Fruit fly (Drosophila melanogaster) whole organism, embryonic: ENCODE results near the gene Ugt316A1.

ENCODE experiments used
- ATbp ChIP-seq: fragments of 200-800 bp; sonication (Bioruptor generic); optimal IDR thresholded peaks from 2 replicates; lab custom pipeline; 2017; ENCODE audit warnings: missing biosample characterization, mild to moderate bottlenecking, missing genetic modification characterization, missing genetic modification reagents
- Antp ChIP-seq: fragments of 200-800 bp; sonication (Bioruptor generic); optimal IDR thresholded peaks from 3 replicates; lab custom pipeline; 2016; ENCODE audit warnings: missing biosample characterization, missing genetic modification characterization
- Atf3 ChIP-seq: fragments of 200-800 bp; sonication (Bioruptor generic); optimal IDR thresholded peaks from 3 replicates; lab custom pipeline; 2016; ENCODE audit warnings: missing biosample characterization, missing genetic modification characterization
- Bgb ChIP-seq: fragments of 200-800 bp; sonication (Bioruptor generic); IDR thresholded peaks from 2 replicates; pipeline ENCODE4 v1.3.6; 2022; ENCODE audit warnings: missing biosample characterization, missing genetic modification characterization; ENCODE audit not compliant: partially characterized antibody
- CG11085 ChIP-seq: fragments of 200-800 bp; sonication (Bioruptor generic); IDR thresholded peaks from 2 replicates; pipeline ENCODE4 v1.3.6; 2022; ENCODE audit warnings: missing biosample characterization, missing genetic modification characterization
- CG11504 ChIP-seq: fragments of 200-800 bp; sonication (Bioruptor generic); optimal IDR thresholded peaks from 3 replicates; lab custom pipeline; 2019; ENCODE audit warnings: missing biosample characterization, mild to moderate bottlenecking, missing genetic modification characterization, moderate library complexity
- CG11560 ChIP-seq: fragments of 200-800 bp; sonication (Bioruptor generic); IDR thresholded peaks from 3 replicates; pipeline ENCODE4 v1.3.6; 2022; ENCODE audit warnings: missing biosample characterization, missing genetic modification characterization
- CG11695 ChIP-seq: fragments of 200-800 bp; sonication (Bioruptor generic); IDR thresholded peaks from 3 replicates; pipeline ENCODE4 v1.3.6; 2022; ENCODE audit warnings: missing biosample characterization, missing genetic modification characterization
- CG13775 ChIP-seq: fragments of 200-800 bp; sonication (Bioruptor generic); optimal IDR thresholded peaks from 3 replicates; lab custom pipeline; 2017; ENCODE audit warnings: missing biosample characterization, mild to moderate bottlenecking, missing genetic modification characterization
- CG1529 ChIP-seq: fragments of 200-800 bp; sonication (Bioruptor generic); optimal IDR thresholded peaks from 3 replicates; lab custom pipeline; 2018; ENCODE audit warnings: missing biosample characterization, missing genetic modification characterization
- CG17385 ChIP-seq: fragments of 200-800 bp; sonication (Bioruptor generic); optimal IDR thresholded peaks from 3 replicates; lab custom pipeline; 2018; ENCODE audit warnings: missing biosample characterization, mild to moderate bottlenecking, missing genetic modification characterization
- CG17802 ChIP-seq: fragments of 200-800 bp; sonication (Bioruptor generic); optimal IDR thresholded peaks from 2 replicates; lab custom pipeline; 2018; ENCODE audit warnings: missing biosample characterization, mild to moderate bottlenecking, missing genetic modification characterization, moderate library complexity
- CG2199 ChIP-seq: fragments of 200-800 bp; sonication (Bioruptor generic); IDR thresholded peaks from 3 replicates; pipeline ENCODE4 v1.3.6; 2022; ENCODE audit warnings: missing biosample characterization, missing genetic modification characterization
- CG30020 ChIP-seq: fragments of 200-800 bp; optimal IDR thresholded peaks from 2 replicates; lab custom pipeline; 2019; ENCODE audit warnings: missing biosample characterization, mild to moderate bottlenecking, missing genetic modification characterization, moderate library complexity
- CG34376 ChIP-seq: fragments of 200-800 bp; sonication (Bioruptor generic); optimal IDR thresholded peaks from 2 replicates; lab custom pipeline; 2018; ENCODE audit warnings: missing biosample characterization, mild to moderate bottlenecking, missing genetic modification characterization
- CG3995 ChIP-seq: fragments of 200-800 bp; sonication (Bioruptor generic); optimal IDR thresholded peaks from 3 replicates; lab custom pipeline; 2016; ENCODE audit warnings: missing biosample characterization, missing genetic modification characterization
- CG4328 ChIP-seq: fragments of 200-800 bp; sonication (Bioruptor generic); optimal IDR thresholded peaks from 3 replicates; lab custom pipeline; 2017; ENCODE audit warnings: missing biosample characterization, missing genetic modification reagents, missing genetic modification characterization
- CG7928 ChIP-seq: fragments of 200-800 bp; sonication (Bioruptor generic); optimal IDR thresholded peaks from 2 replicates; lab custom pipeline; 2017; ENCODE audit warnings: missing biosample characterization, mild to moderate bottlenecking, missing genetic modification characterization
- CG9437 ChIP-seq: fragments of 200-800 bp; sonication (Bioruptor generic); optimal IDR thresholded peaks from 2 replicates; lab custom pipeline; 2018; ENCODE audit warnings: missing biosample characterization, mild to moderate bottlenecking, missing genetic modification characterization
- Dbx ChIP-seq: fragments of 200-800 bp; sonication (Bioruptor generic); IDR thresholded peaks from 3 replicates; pipeline ENCODE4 v1.3.6; 2022; ENCODE audit warnings: missing biosample characterization, missing genetic modification characterization
- Drgx ChIP-seq: fragments of 200-800 bp; sonication (Bioruptor generic); IDR thresholded peaks from 2 replicates; pipeline ENCODE4 v1.3.6; 2022; ENCODE audit warnings: missing biosample characterization, missing genetic modification characterization
- GATAe ChIP-seq: fragments of 200-800 bp; sonication (Bioruptor generic); conservative IDR thresholded peaks from 2 replicates; pipeline ENCODE4 v1.3.6; 2022; ENCODE audit warnings: missing biosample characterization, missing genetic modification characterization
- Hmr ChIP-seq: fragments of 200-800 bp; sonication (Bioruptor generic); optimal IDR thresholded peaks from 3 replicates; lab custom pipeline; 2017; ENCODE audit warnings: mild to moderate bottlenecking, missing biosample characterization, missing genetic modification reagents, missing genetic modification characterization
- Jarid2 ChIP-seq: fragments of 200-800 bp; sonication (Bioruptor generic); optimal IDR thresholded peaks from 3 replicates; lab custom pipeline; 2017; ENCODE audit warnings: mild to moderate bottlenecking, missing biosample characterization, missing genetic modification reagents, missing genetic modification characterization
- Pdp1 ChIP-seq, 2 experiments: fragments of 200-800 bp; sonication (Bioruptor generic); optimal IDR thresholded peaks; 3 replicates each; lab custom pipeline; 2016; ENCODE audit warnings: missing biosample characterization in 2 of 2, missing genetic modification characterization in 2 of 2, mild to moderate bottlenecking in 1 of 2, moderate library complexity in 1 of 2
- bsh ChIP-seq, 2 experiments: fragments of 200-800 bp; sonication (Bioruptor generic); optimal IDR thresholded peaks; 2 replicates each; lab custom pipeline; 2017 to 2018; ENCODE audit warnings: mild to moderate bottlenecking in 2 of 2, missing biosample characterization in 2 of 2, missing genetic modification characterization in 2 of 2, moderate library complexity in 1 of 2
- crc ChIP-seq: fragments of 200-800 bp; sonication (Bioruptor generic); optimal IDR thresholded peaks from 2 replicates; lab custom pipeline; 2016; ENCODE audit warnings: missing biosample characterization, missing genetic modification characterization
- gce ChIP-seq: fragments of 200-800 bp; sonication (Bioruptor generic); IDR thresholded peaks from 3 replicates; pipeline ENCODE4 v1.3.6; 2022; ENCODE audit warnings: missing biosample characterization, missing genetic modification characterization
- hb ChIP-seq: fragments of 200-800 bp; sonication (Bioruptor generic); IDR thresholded peaks from 3 replicates; pipeline ENCODE4 v1.3.6; 2022; ENCODE audit warnings: missing biosample characterization, missing genetic modification characterization; ENCODE audit not compliant: partially characterized antibody
- insv ChIP-seq, 2 experiments: fragments of 200-800 bp; sonication (Bioruptor generic); optimal IDR thresholded peaks; 3 replicates each; lab custom pipeline; 2016 to 2018; ENCODE audit warnings: missing biosample characterization in 2 of 2, missing genetic modification characterization in 2 of 2
- pnt ChIP-seq: fragments of 200-800 bp; sonication (Bioruptor generic); optimal IDR thresholded peaks from 3 replicates; lab custom pipeline; 2016; ENCODE audit warnings: missing biosample characterization, missing genetic modification characterization
- prd ChIP-seq, 3 experiments: fragments of >200 bp in 2 of 3; fragments of 200-800 bp in 1 of 3; sonication (Bioruptor generic) in 1 of 3; optimal IDR thresholded peaks in 2 of 3; IDR thresholded peaks in 1 of 3; 2 replicates in 2 of 3; 3 replicates in 1 of 3; pipeline versions ENCODE4 v1.3.6 to Lab custom; 2017 to 2022; ENCODE audit warnings: missing biosample characterization in 1 of 3, missing genetic modification characterization in 1 of 3
- pros ChIP-seq: fragments of 200-800 bp; sonication (Bioruptor generic); optimal IDR thresholded peaks from 3 replicates; lab custom pipeline; 2019; ENCODE audit warnings: missing biosample characterization, mild to moderate bottlenecking, missing genetic modification characterization, moderate library complexity
- ro ChIP-seq: fragments of 200-800 bp; sonication (Bioruptor generic); IDR thresholded peaks from 2 replicates; pipeline ENCODE4 v1.3.6; 2022; ENCODE audit warnings: missing biosample characterization, missing genetic modification characterization
- sisA ChIP-seq: fragments of 200-800 bp; sonication (Bioruptor generic); IDR thresholded peaks from 2 replicates; pipeline ENCODE4 v1.3.6; 2022; ENCODE audit warnings: missing biosample characterization, missing genetic modification characterization
- so ChIP-seq: fragments of 200-800 bp; sonication (Bioruptor generic); IDR thresholded peaks from 3 replicates; pipeline ENCODE4 v1.3.6; 2022; ENCODE audit warnings: missing biosample characterization, missing genetic modification characterization
- tap ChIP-seq: fragments of 200-800 bp; optimal IDR thresholded peaks from 3 replicates; lab custom pipeline; 2019; ENCODE audit warnings: missing biosample characterization, mild to moderate bottlenecking, missing genetic modification characterization, moderate library complexity
- tna ChIP-seq: fragments of 200-800 bp; sonication (Bioruptor generic); IDR thresholded peaks from 2 replicates; pipeline ENCODE4 v1.3.6; 2022; ENCODE audit warnings: missing biosample characterization, missing genetic modification characterization; ENCODE audit not compliant: partially characterized antibody

Ugt316A1 gene

dm6 chr3L:19063410-19063752 lies 765 bp upstream of the Ugt316A1 start:
- 0 out of 3 replicates have a peak, but pooled peaks have one; percentile 55 for TF ChIP-seq so (GFP tag; lab: Robert Waterston, UW)
- TF ChIP-seq CG11695 (GFP tag; lab: Robert Waterston, UW) = 0 out of 3 replicates have a peak, but pooled peaks have one; percentile 24
- no peak for TF ChIP-seq tna (GFP tag; lab: Robert Waterston, UW)
- TF ChIP-seq tap (tag; lab: Kevin White, UChicago) = no peak
- peak in 1 of 2 experiments; percentile 94 for TF ChIP-seq Pdp1 (GFP tag; optimal IDR thresholded peaks at IDR 0.05; lab: Kevin White, UChicago)
- TF ChIP-seq pros (GFP tag; lab: Kevin White, UChicago) = no peak
- TF ChIP-seq CG30020 (tag; lab: Kevin White, UChicago) = no peak
- peak; percentile 84 for TF ChIP-seq CG17385 (GFP tag; lab: Kevin White, UChicago)
- peak; percentile 14 for TF ChIP-seq CG7928 (GFP tag; lab: Kevin White, UChicago)
- peak; percentile 27; the same call in 1 of the 2 replicates for TF ChIP-seq Drgx (GFP tag; lab: Robert Waterston, UW)
- TF ChIP-seq insv (GFP tag; optimal IDR thresholded peaks at IDR 0.05; lab: Kevin White, UChicago) = peak in 1 of 2 experiments; percentile 75
- no peak for TF ChIP-seq CG11504 (tag; lab: Kevin White, UChicago)
- TF ChIP-seq Hmr (GFP tag; lab: Kevin White, UChicago) = no peak
- TF ChIP-seq Bgb = 0 out of 2 replicates have a peak, but pooled peaks have one; percentile 12
- TF ChIP-seq ro (GFP tag; lab: Robert Waterston, UW) = no peak
- no peak for TF ChIP-seq CG3995 (GFP tag; lab: Kevin White, UChicago)
- no peak for TF ChIP-seq crc (GFP tag; lab: Kevin White, UChicago)
- no peak for TF ChIP-seq ATbp (GFP tag; lab: Kevin White, UChicago)
- no peak for TF ChIP-seq CG34376 (GFP tag; lab: Kevin White, UChicago)
- TF ChIP-seq CG11560 (tag; lab: Robert Waterston, UW) = no peak
- TF ChIP-seq CG9437 = peak; percentile 62
- TF ChIP-seq, all 482 proteins: peak for 9

dm6 chr3L:19058824-19059223 lies 3.8 kb downstream of the Ugt316A1 start:
- TF ChIP-seq CG13775 (GFP tag; lab: Kevin White, UChicago) = peak; percentile 91
- no peak for TF ChIP-seq prd (optimal IDR thresholded peaks at IDR 0.05; lab: Kevin White, UChicago)
- TF ChIP-seq prd (GFP tag; IDR thresholded peaks at IDR 0.05; lab: Robert Waterston, UW) = peak; percentile 37; the same call in 1 of the 3 replicates
- TF ChIP-seq CG2199 = 0 out of 3 replicates have a peak, but pooled peaks have one; percentile 39
- peak in 1 of 2 experiments; percentile 22 for TF ChIP-seq bsh (GFP tag; optimal IDR thresholded peaks at IDR 0.05; lab: Kevin White, UChicago)
- no peak for TF ChIP-seq Antp
- TF ChIP-seq hb (GFP tag; lab: Robert Waterston, UW) = 0 out of 3 replicates have a peak, but pooled peaks have one; percentile 22
- TF ChIP-seq pnt (GFP tag; lab: Kevin White, UChicago) = no peak
- no peak for TF ChIP-seq sisA
- no peak for TF ChIP-seq CG17802 (tag; lab: Kevin White, UChicago)
- TF ChIP-seq gce (GFP tag; lab: Robert Waterston, UW) = 0 out of 3 replicates have a peak, but pooled peaks have one; percentile 8
- TF ChIP-seq Atf3 = no peak
- TF ChIP-seq CG11085 (GFP tag; lab: Robert Waterston, UW) = 0 out of 2 replicates have a peak, but pooled peaks have one; percentile 7
- TF ChIP-seq Jarid2 (GFP tag; lab: Kevin White, UChicago) = no peak
- no peak for TF ChIP-seq GATAe (GFP tag; lab: Robert Waterston, UW)
- 0 out of 3 replicates have a peak, but pooled peaks have one; percentile 36 for TF ChIP-seq Dbx
- no peak for TF ChIP-seq CG1529 (GFP tag; lab: Kevin White, UChicago)
- no peak for TF ChIP-seq CG4328 (GFP tag; lab: Kevin White, UChicago)
- TF ChIP-seq, all 482 proteins: peak for 8
